Worm (Caenorhabditis elegans) whole organism, L2 larva: Measurements from ENCODE around the gene crls-1.

Experiments
- F13H6.1 ChIP-seq: sonication (generic microtip); optimal IDR thresholded peaks from 2 replicates; lab custom pipeline; 2016; ENCODE audit warnings: missing genetic modification characterization, missing compliant biosample characterization
- ZK546.5 ChIP-seq: sonication (generic microtip); optimal IDR thresholded peaks from 2 replicates; lab custom pipeline; 2017; ENCODE audit warnings: missing biosample characterization, missing genetic modification characterization
- ceh-16 ChIP-seq: fragments of 150-350 bp; optimal IDR thresholded peaks from 2 replicates; lab custom pipeline; 2014; ENCODE audit warnings: missing biosample characterization, missing genetic modification characterization
- dmd-4 ChIP-seq: sonication (generic microtip); optimal IDR thresholded peaks from 2 replicates; lab custom pipeline; 2017; ENCODE audit warnings: missing biosample characterization, missing genetic modification characterization
- egl-27 ChIP-seq: sonication (generic microtip); optimal IDR thresholded peaks from 3 replicates; lab custom pipeline; 2017; ENCODE audit warnings: missing biosample characterization, missing genetic modification reagents, missing genetic modification characterization
- lsy-2 ChIP-seq, 2 experiments: fragments of 150-350 bp in 1 of 2; sonication (generic microtip) in 1 of 2; optimal IDR thresholded peaks; 2 replicates each; lab custom pipeline; 2014 to 2017; ENCODE audit warnings: missing biosample characterization in 2 of 2, missing genetic modification characterization in 2 of 2
- nhr-11 ChIP-seq: fragments of 150-350 bp; optimal IDR thresholded peaks from 2 replicates; lab custom pipeline; 2014; ENCODE audit warnings: missing biosample characterization, missing genetic modification characterization
- unc-62 ChIP-seq: fragments of 150-350 bp; optimal IDR thresholded peaks from 2 replicates; lab custom pipeline; 2014; ENCODE audit warnings: missing biosample characterization, missing genetic modification reagents, missing genetic modification characterization
- ztf-1 ChIP-seq: fragments of 200-800 bp; sonication (Bioruptor generic); conservative IDR thresholded peaks from 2 replicates; pipeline ENCODE4 v1.3.6; 2022; ENCODE audit warnings: missing genetic modification characterization, missing compliant biosample characterization

- no peak for TF ChIP-seq F13H6.1 (tag; lab: Kevin White, UChicago)
- no peak for TF ChIP-seq nhr-11 (tag; lab: Kevin White, UChicago)
- TF ChIP-seq unc-62 (GFP tag; lab: Kevin White, UChicago), result no peak
- no peak for TF ChIP-seq ztf-1
- no peak for TF ChIP-seq lsy-2 (tag; optimal IDR thresholded peaks at IDR 0.05; lab: Kevin White, UChicago)
- TF ChIP-seq egl-27, result no peak
- TF ChIP-seq dmd-4, result no peak
- TF ChIP-seq ceh-16 (tag; lab: Kevin White, UChicago), result no peak
- TF ChIP-seq ZK546.5 (tag; lab: Kevin White, UChicago), result no peak
Observed at ce11 chrIII:937961-938360, 28.3 kb upstream of the crls-1 start, which contains the start of gene fbxa-56.
